Worm (Caenorhabditis elegans): ENCODE measurements around the gene M117.3.

Gene M117.3

ce11 chrIV:11773692-11774225 is 48.2 kb upstream of the M117.3 start, which contains the start of gene lips-5:
lips-5 (minus strand) TSS chrIV:11773742.
- TF ChIP-seq fos-1 (tag; optimal IDR thresholded peaks at IDR 0.05) (peak; percentile 22), nhr-6 (tag; optimal IDR thresholded peaks at IDR 0.05) (no peak)

- TF ChIP-seq C34F6.9 (tag; optimal IDR thresholded peaks at IDR 0.05) (no peak), mdl-1 (tag; optimal IDR thresholded peaks at IDR 0.05) (no peak), unc-55 (GFP tag; optimal IDR thresholded peaks at IDR 0.05) (peak; percentile 35), ztf-1 (GFP tag; conservative IDR thresholded peaks at IDR 0.05) (no peak)
Observed at ce11 chrIV:11776968-11777467, 45.0 kb upstream of the M117.3 start.

ce11 chrIV:11779028-11779427 is 43.0 kb upstream of the M117.3 start, which contains the start of gene lpr-2:
lpr-2 (plus strand) TSS chrIV:11779216.
- no peak for TF ChIP-seq lin-11 (tag; optimal IDR thresholded peaks at IDR 0.05)
- no peak for TF ChIP-seq crh-2 (tag; optimal IDR thresholded peaks at IDR 0.05)
- TF ChIP-seq aly-2 (tag; optimal IDR thresholded peaks at IDR 0.05): no peak
- TF ChIP-seq zag-1 (tag; optimal IDR thresholded peaks at IDR 0.05): no peak
- no peak for TF ChIP-seq nhr-12 (tag; optimal IDR thresholded peaks at IDR 0.05)
- no peak for TF ChIP-seq alr-1 (tag; optimal IDR thresholded peaks at IDR 0.05)
- TF ChIP-seq elt-3 (tag; optimal IDR thresholded peaks at IDR 0.05): no peak
- no peak for TF ChIP-seq unc-55 (GFP tag; optimal IDR thresholded peaks at IDR 0.05)
- no peak for TF ChIP-seq nhr-25 (tag; optimal IDR thresholded peaks at IDR 0.05)
- TF ChIP-seq ZK546.5 (tag; optimal IDR thresholded peaks at IDR 0.05): no peak
- no peak for TF ChIP-seq sem-4 (tag; optimal IDR thresholded peaks at IDR 0.05)
- no peak for TF ChIP-seq unc-62 (GFP tag; optimal IDR thresholded peaks at IDR 0.05)
- no peak for TF ChIP-seq lin-13 (GFP tag; optimal IDR thresholded peaks at IDR 0.05)
- no peak for TF ChIP-seq F13H6.1 (tag; optimal IDR thresholded peaks at IDR 0.05)
- TF ChIP-seq nhr-6 (tag; optimal IDR thresholded peaks at IDR 0.05): no peak

ce11 chrIV:11782846-11783245 is 39.2 kb upstream of the M117.3 start:
- TF ChIP-seq nhr-21 (tag; optimal IDR thresholded peaks at IDR 0.05): no peak
- TF ChIP-seq ztf-4 (tag; optimal IDR thresholded peaks at IDR 0.05): no peak
- no peak for TF ChIP-seq snpc-4 (tag; optimal IDR thresholded peaks at IDR 0.05)
- TF ChIP-seq nhr-12 (tag; optimal IDR thresholded peaks at IDR 0.05): no peak
- TF ChIP-seq lin-39 (tag; optimal IDR thresholded peaks at IDR 0.05): no peak
- no peak for TF ChIP-seq aly-2 (tag; optimal IDR thresholded peaks at IDR 0.05)
- no peak for TF ChIP-seq fos-1 (tag; optimal IDR thresholded peaks at IDR 0.05)
- TF ChIP-seq ceh-82 (tag; optimal IDR thresholded peaks at IDR 0.05): no peak
- TF ChIP-seq F13H6.1 (tag; optimal IDR thresholded peaks at IDR 0.05): no peak
- no peak for TF ChIP-seq lin-13 (GFP tag; optimal IDR thresholded peaks at IDR 0.05)
- TF ChIP-seq nhr-25 (tag; optimal IDR thresholded peaks at IDR 0.05): no peak
- no peak for TF ChIP-seq R02D3.7 (tag; optimal IDR thresholded peaks at IDR 0.05)
- TF ChIP-seq elt-1 (tag; optimal IDR thresholded peaks at IDR 0.05): no peak
- no peak for TF ChIP-seq alr-1 (tag; optimal IDR thresholded peaks at IDR 0.05)

- TF ChIP-seq lsy-2 (tag; optimal IDR thresholded peaks at IDR 0.05): peak in 1 of 2 experiments; percentile 8
- TF ChIP-seq unc-55 (GFP tag; optimal IDR thresholded peaks at IDR 0.05): peak; percentile 73
- no peak for TF ChIP-seq unc-62 (GFP tag; optimal IDR thresholded peaks at IDR 0.05)
- no peak for TF ChIP-seq R02D3.7 (tag; optimal IDR thresholded peaks at IDR 0.05)
- no peak for TF ChIP-seq nhr-129 (tag; optimal IDR thresholded peaks at IDR 0.05)
- no peak for TF ChIP-seq alr-1 (tag; optimal IDR thresholded peaks at IDR 0.05)
Observed at ce11 chrIV:11785064-11785840, 36.8 kb upstream of the M117.3 start.

- TF ChIP-seq elt-3 (tag; optimal IDR thresholded peaks at IDR 0.05): no peak
- no peak for TF ChIP-seq alr-1 (tag; optimal IDR thresholded peaks at IDR 0.05)
- TF ChIP-seq unc-39 (tag; optimal IDR thresholded peaks at IDR 0.05): no peak
- TF ChIP-seq lin-39 (tag; optimal IDR thresholded peaks at IDR 0.05): no peak
- TF ChIP-seq mdl-1 (tag; optimal IDR thresholded peaks at IDR 0.05): no peak
- TF ChIP-seq nhr-10 (tag; optimal IDR thresholded peaks at IDR 0.05): no peak
Observed at ce11 chrIV:11787793-11788192, 34.2 kb upstream of the M117.3 start.

All from whole organism, L2 larva.